Worm (Caenorhabditis elegans): Measurements from ENCODE around the gene fbxb-33.

- TF ChIP-seq nhr-11 (tag; optimal IDR thresholded peaks at IDR 0.05) (no peak), R02D3.7 (tag; optimal IDR thresholded peaks at IDR 0.05) (no peak), nhr-12 (tag; optimal IDR thresholded peaks at IDR 0.05) (no peak), nhr-25 (tag; optimal IDR thresholded peaks at IDR 0.05) (no peak), nhr-28 (tag; optimal IDR thresholded peaks at IDR 0.05) (no peak), fkh-10 (GFP tag; optimal IDR thresholded peaks at IDR 0.05) (no peak), skn-1 (tag; optimal IDR thresholded peaks at IDR 0.05) (no peak), lin-39 (tag; optimal IDR thresholded peaks at IDR 0.05) (no peak), ztf-11 (tag; optimal IDR thresholded peaks at IDR 0.05) (no peak)
Measured at ce11 chrII:3639238-3639637, 8.0 kb upstream of the fbxb-33 start, which contains the start of gene fbxb-31.

Measured in whole organism, L3 larva.